Fruit fly (Drosophila melanogaster): Measurements from ENCODE around the gene CG11095.

CG11095 gene

dm6 chrX:13821039-13821774 is 9.7 kb downstream of the CG11095 start:
- no peak for TF ChIP-seq CG17801 (GFP tag; optimal IDR thresholded peaks at IDR 0.05; ENCODE audit: partially characterized antibody)

dm6 chrX:13821775-13822493 is 10.4 kb downstream of the CG11095 start, which contains the start of gene Clic:
TSS of gene Clic (minus strand) at chrX:13822307.
- peak; percentile 44 for TF ChIP-seq CG17801 (GFP tag; optimal IDR thresholded peaks at IDR 0.05; ENCODE audit: partially characterized antibody)

- TF ChIP-seq CG17801 (GFP tag; optimal IDR thresholded peaks at IDR 0.05; ENCODE audit: partially characterized antibody): no peak
These were observed 11.3 kb downstream of the CG11095 start, which contains the start of gene Nup93-1 for dm6 chrX:13822753-13823152. TSS of gene Nup93-1 (plus strand) at chrX:13822826.

dm6 chrX:13828870-13829269 is 17.4 kb downstream of the CG11095 start:
- no peak for TF ChIP-seq CG17801 (GFP tag; optimal IDR thresholded peaks at IDR 0.05; ENCODE audit: partially characterized antibody)

- TF ChIP-seq CG17801 (GFP tag; optimal IDR thresholded peaks at IDR 0.05; ENCODE audit: partially characterized antibody): peak; percentile 30
These were observed 18.5 kb downstream of the CG11095 start, which contains the start of gene jub for dm6 chrX:13830029-13830428. TSS of gene jub (minus strand) at chrX:13830317.

dm6 chrX:13838255-13838654 is 26.8 kb downstream of the CG11095 start:
- peak; percentile 75 for TF ChIP-seq CG17801 (GFP tag; optimal IDR thresholded peaks at IDR 0.05; ENCODE audit: partially characterized antibody)

- peak; percentile 70 for TF ChIP-seq CG17801 (GFP tag; optimal IDR thresholded peaks at IDR 0.05; ENCODE audit: partially characterized antibody)
These were observed 27.4 kb downstream of the CG11095 start for dm6 chrX:13838892-13839291.

dm6 chrX:13840075-13840474 is 28.6 kb downstream of the CG11095 start:
- peak; percentile 67 for TF ChIP-seq CG17801 (GFP tag; optimal IDR thresholded peaks at IDR 0.05; ENCODE audit: partially characterized antibody)

dm6 chrX:13843487-13843886 is 32.0 kb downstream of the CG11095 start:
- no peak for TF ChIP-seq CG17801 (GFP tag; optimal IDR thresholded peaks at IDR 0.05; ENCODE audit: partially characterized antibody)

dm6 chrX:13844317-13844886 is 32.9 kb downstream of the CG11095 start:
- TF ChIP-seq CG17801 (GFP tag; optimal IDR thresholded peaks at IDR 0.05; ENCODE audit: partially characterized antibody): no peak

- peak; percentile 52 for TF ChIP-seq CG17801 (GFP tag; optimal IDR thresholded peaks at IDR 0.05; ENCODE audit: partially characterized antibody)
These were observed 34.2 kb downstream of the CG11095 start, which contains the start of gene AMPdeam for dm6 chrX:13845728-13846127. TSS of gene AMPdeam (minus strand) at chrX:13845866.
